Worm (Caenorhabditis elegans) whole organism, L3 larva: ENCODE results near the gene F19B10.6.

Experiments used
- ZK546.5 ChIP-seq: sonication (generic microtip); optimal IDR thresholded peaks from 2 replicates; lab custom pipeline; 2017; ENCODE audit warnings: missing biosample characterization, missing genetic modification characterization
- ama-1 ChIP-seq: fragments of 150-350 bp; optimal IDR thresholded peaks from 2 replicates; lab custom pipeline; 2018
- ceh-28 ChIP-seq: fragments of 150-350 bp; optimal IDR thresholded peaks from 2 replicates; lab custom pipeline; 2014; ENCODE audit warnings: missing biosample characterization, missing genetic modification reagents, missing genetic modification characterization
- ceh-82 ChIP-seq: fragments of 150-350 bp; optimal IDR thresholded peaks from 2 replicates; lab custom pipeline; 2014; ENCODE audit warnings: missing biosample characterization, missing genetic modification characterization
- fkh-10 ChIP-seq: sonication (generic microtip); optimal IDR thresholded peaks from 2 replicates; lab custom pipeline; 2017; ENCODE audit warnings: missing biosample characterization, missing genetic modification reagents, missing genetic modification characterization
- lin-15B ChIP-seq: fragments of 150-350 bp; optimal IDR thresholded peaks from 2 replicates; lab custom pipeline; 2014; ENCODE audit warnings: missing biosample characterization, missing genetic modification characterization
- lin-39 ChIP-seq: fragments of 150-350 bp; optimal IDR thresholded peaks from 2 replicates; lab custom pipeline; 2018; ENCODE audit warnings: missing biosample characterization, missing genetic modification reagents, missing genetic modification characterization
- nfya-1 ChIP-seq: sonication (generic microtip); optimal IDR thresholded peaks from 2 replicates; lab custom pipeline; 2017; ENCODE audit warnings: missing genetic modification characterization, mild to moderate bottlenecking, missing compliant biosample characterization, antibody characterized with exemption, moderate library complexity; ENCODE audit not compliant: insufficient read depth
- nhr-11 ChIP-seq: fragments of 150-350 bp; optimal IDR thresholded peaks from 2 replicates; lab custom pipeline; 2014; ENCODE audit warnings: missing biosample characterization, missing genetic modification characterization
- nhr-23 ChIP-seq: fragments of 150-350 bp; optimal IDR thresholded peaks from 2 replicates; lab custom pipeline; 2014; ENCODE audit warnings: missing biosample characterization, missing genetic modification reagents, missing genetic modification characterization
- pha-4 ChIP-seq: fragments of 150-350 bp; optimal IDR thresholded peaks from 2 replicates; lab custom pipeline; 2014; ENCODE audit warnings: missing biosample characterization, missing genetic modification reagents, missing genetic modification characterization
- skn-1 ChIP-seq: fragments of 150-350 bp; optimal IDR thresholded peaks from 2 replicates; lab custom pipeline; 2014; ENCODE audit warnings: missing biosample characterization, missing genetic modification characterization
- unc-62 ChIP-seq: fragments of 150-350 bp; sonication (generic microtip); optimal IDR thresholded peaks from 4 replicates; lab custom pipeline; 2014; ENCODE audit warnings: missing biosample characterization, missing genetic modification reagents, missing genetic modification characterization
- ztf-11 ChIP-seq: fragments of 150-350 bp; optimal IDR thresholded peaks from 2 replicates; lab custom pipeline; 2014; ENCODE audit warnings: missing biosample characterization, missing genetic modification characterization

DNA sequence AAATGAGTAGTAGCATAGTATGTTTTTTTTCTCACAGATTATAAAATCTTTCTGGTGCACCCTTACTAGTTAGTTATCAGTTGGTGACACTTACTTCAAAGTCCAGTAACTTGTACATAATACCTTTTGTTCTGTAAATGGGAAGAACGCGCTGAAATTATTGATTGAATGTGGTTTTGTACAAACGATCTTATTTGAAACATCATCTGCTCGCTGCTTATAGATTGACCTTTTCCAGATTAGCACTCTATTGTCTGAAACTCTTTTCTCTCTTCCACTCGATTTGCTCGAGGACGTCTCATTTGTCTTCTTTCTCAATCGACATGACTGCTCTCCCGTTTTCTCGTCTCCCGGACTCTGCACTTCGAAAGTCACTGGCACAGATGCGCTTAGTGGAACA lies 16.6 kb downstream of the F19B10.6 start, which contains the start of gene fbxb-33:
- TF ChIP-seq nfya-1 (no peak), unc-62 (GFP tag; lab: Kevin White, UChicago) (no peak), ZK546.5 (no peak), nhr-11 (tag; lab: Kevin White, UChicago) (no peak), fkh-10 (no peak), lin-39 (tag; lab: Kevin White, UChicago) (no peak), ama-1 (no peak), pha-4 (tag; lab: Kevin White, UChicago) (no peak), skn-1 (tag; lab: Kevin White, UChicago) (no peak), ceh-82 (tag; lab: Kevin White, UChicago) (no peak), nhr-23 (tag; lab: Kevin White, UChicago) (no peak), lin-15B (no peak), ztf-11 (tag; lab: Kevin White, UChicago) (no peak), ceh-28 (tag; lab: Kevin White, UChicago) (no peak)
